Worm (Caenorhabditis elegans): ENCODE measurements around the gene sfxn-1.2.

DNA sequence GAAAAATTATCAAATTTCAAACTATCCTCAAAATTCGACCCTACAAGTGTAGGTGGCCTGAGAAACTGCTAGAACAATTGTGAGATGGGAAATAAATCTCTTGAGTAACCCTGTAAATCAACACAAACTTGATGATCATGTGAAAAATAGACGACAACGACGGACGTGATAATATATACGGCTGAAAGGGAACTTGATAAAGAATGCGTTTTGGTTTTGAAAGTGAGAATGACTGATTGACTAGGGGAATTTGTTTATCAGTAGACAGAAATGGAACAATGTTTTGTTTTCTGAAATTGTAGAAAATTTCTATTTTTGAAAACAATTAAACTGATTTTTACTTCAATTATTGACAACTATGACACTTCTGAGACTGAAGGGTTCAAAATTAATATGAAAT lies 7.7 kb downstream of the sfxn-1.2 start:
- TF ChIP-seq T22C8.4 (GFP tag; IDR thresholded peaks at IDR 0.05) (no peak), tab-1 (GFP tag; IDR thresholded peaks at IDR 0.05) (no peak), flt-1 (GFP tag; IDR thresholded peaks at IDR 0.05) (no peak), cog-1 (tag; optimal IDR thresholded peaks at IDR 0.05) (no peak)

All from whole organism, midembryonic.